Fruit fly (Drosophila melanogaster) whole organism, embryonic: ENCODE data around the gene CG5381.

Source experiments
- Ada2b ChIP-seq: fragments of 200-800 bp; sonication (Bioruptor generic); IDR thresholded peaks from 2 replicates; pipeline ENCODE4 v1.3.6; 2022; ENCODE audit warnings: missing biosample characterization, missing genetic modification characterization
- Awh ChIP-seq: fragments of 200-800 bp; sonication (Bioruptor generic); IDR thresholded peaks from 2 replicates; pipeline ENCODE4, ENCODE4 v1.3.6; 2022; ENCODE audit warnings: missing biosample characterization, missing genetic modification characterization
- CG10431 ChIP-seq: fragments of 200-800 bp; sonication (Bioruptor generic); optimal IDR thresholded peaks from 3 replicates; lab custom pipeline; 2018; ENCODE audit warnings: missing biosample characterization, mild to moderate bottlenecking, missing genetic modification characterization
- CG11560 ChIP-seq: fragments of 200-800 bp; sonication (Bioruptor generic); IDR thresholded peaks from 3 replicates; pipeline ENCODE4 v1.3.6; 2022; ENCODE audit warnings: missing biosample characterization, missing genetic modification characterization
- CG11695 ChIP-seq: fragments of 200-800 bp; sonication (Bioruptor generic); IDR thresholded peaks from 3 replicates; pipeline ENCODE4 v1.3.6; 2022; ENCODE audit warnings: missing biosample characterization, missing genetic modification characterization
- CG1233 ChIP-seq: fragments of 200-800 bp; sonication (Bioruptor generic); optimal IDR thresholded peaks from 4 replicates; lab custom pipeline; 2018; ENCODE audit warnings: missing biosample characterization, mild to moderate bottlenecking, missing genetic modification characterization
- CG1529 ChIP-seq: fragments of 200-800 bp; sonication (Bioruptor generic); optimal IDR thresholded peaks from 3 replicates; lab custom pipeline; 2018; ENCODE audit warnings: missing biosample characterization, missing genetic modification characterization
- CG15514 ChIP-seq: fragments of 200-800 bp; sonication (Bioruptor generic); optimal IDR thresholded peaks from 3 replicates; lab custom pipeline; 2017; ENCODE audit warnings: missing biosample characterization, missing genetic modification characterization, mild to moderate bottlenecking, moderate library complexity, missing genetic modification reagents
- CG18011 ChIP-seq: fragments of 200-800 bp; sonication (Bioruptor generic); optimal IDR thresholded peaks from 2 replicates; lab custom pipeline; 2017; ENCODE audit warnings: missing biosample characterization, missing genetic modification characterization, mild to moderate bottlenecking, moderate library complexity, missing genotype
- CG2199 ChIP-seq: fragments of 200-800 bp; sonication (Bioruptor generic); IDR thresholded peaks from 3 replicates; pipeline ENCODE4 v1.3.6; 2022; ENCODE audit warnings: missing biosample characterization, missing genetic modification characterization
- CG30403 ChIP-seq: fragments of 200-800 bp; sonication (Bioruptor generic); optimal IDR thresholded peaks from 3 replicates; lab custom pipeline; 2016; ENCODE audit warnings: missing biosample characterization, missing genetic modification characterization
- CG31224 ChIP-seq: fragments of 200-800 bp; sonication (Bioruptor generic); IDR thresholded peaks from 2 replicates; pipeline ENCODE4 v1.3.6; 2022; ENCODE audit warnings: missing biosample characterization, missing genetic modification characterization
- CG31441 ChIP-seq: fragments of 200-800 bp; sonication (Bioruptor generic); IDR thresholded peaks from 2 replicates; pipeline ENCODE4 v1.3.6; 2022; ENCODE audit warnings: missing biosample characterization, missing genetic modification characterization
- CG33213 ChIP-seq: fragments of 200-800 bp; sonication (Bioruptor generic); optimal IDR thresholded peaks from 3 replicates; lab custom pipeline; 2016; ENCODE audit warnings: missing biosample characterization, missing genetic modification characterization
- CG34224 ChIP-seq: fragments of 200-800 bp; sonication (Bioruptor generic); IDR thresholded peaks from 3 replicates; pipeline ENCODE4 v1.3.6; 2022; ENCODE audit warnings: missing biosample characterization, missing genetic modification characterization; ENCODE audit not compliant: partially characterized antibody
- CG34422 ChIP-seq: fragments of 200-800 bp; sonication (Bioruptor generic); IDR thresholded peaks from 3 replicates; pipeline ENCODE4 v1.3.6; 2022; ENCODE audit warnings: missing biosample characterization, missing genetic modification characterization
- CG3847 ChIP-seq: fragments of 200-800 bp; sonication (Bioruptor generic); IDR thresholded peaks from 2 replicates; pipeline ENCODE4 v1.3.6; 2022; ENCODE audit warnings: missing biosample characterization, missing genetic modification characterization
- CG43689 ChIP-seq: fragments of 200-800 bp; sonication (Bioruptor generic); IDR thresholded peaks from 2 replicates; pipeline ENCODE4 v1.3.6; 2022; ENCODE audit warnings: missing biosample characterization, missing genetic modification characterization
- CG6654 ChIP-seq: fragments of 200-800 bp; sonication (Bioruptor generic); optimal IDR thresholded peaks from 2 replicates; lab custom pipeline; 2017; ENCODE audit warnings: missing biosample characterization, mild to moderate bottlenecking, missing genetic modification characterization
- CG8765 ChIP-seq: fragments of 200-800 bp; sonication (Bioruptor generic); IDR thresholded peaks from 2 replicates; pipeline ENCODE4 v1.3.6; 2022; ENCODE audit warnings: missing biosample characterization, missing genetic modification characterization
- CG9876 ChIP-seq: fragments of 200-800 bp; sonication (Bioruptor generic); optimal IDR thresholded peaks from 2 replicates; lab custom pipeline; 2016; ENCODE audit warnings: missing biosample characterization, missing genetic modification characterization
- D ChIP-seq, 2 experiments: fragments of 200-800 bp in 1 of 2; fragments of >200 bp in 1 of 2; sonication (Bioruptor generic) in 1 of 2; optimal IDR thresholded peaks; 2 replicates in 1 of 2; 3 replicates in 1 of 2; lab custom pipeline; 2017; ENCODE audit warnings: mild to moderate bottlenecking in 1 of 2, missing biosample characterization in 1 of 2, missing genetic modification characterization in 1 of 2, missing genetic modification reagents in 1 of 2
- Dfd ChIP-seq, 2 experiments: fragments of >200 bp; optimal IDR thresholded peaks; 2 replicates each; lab custom pipeline; 2017; ENCODE audit warnings: missing biosample characterization in 2 of 2, missing genetic modification characterization in 2 of 2
- Doc2 ChIP-seq: fragments of 200-800 bp; sonication (Bioruptor generic); IDR thresholded peaks from 2 replicates; pipeline ENCODE4 v1.3.6; 2022; ENCODE audit warnings: missing biosample characterization, missing genetic modification characterization
- Eip74EF ChIP-seq, 2 experiments: fragments of 200-800 bp in 1 of 2; fragments of >200 bp in 1 of 2; sonication (Bioruptor generic) in 1 of 2; optimal IDR thresholded peaks; 2 replicates each; lab custom pipeline; 2017 to 2019; ENCODE audit warnings: missing biosample characterization in 2 of 2, missing genetic modification characterization in 2 of 2, mild to moderate bottlenecking in 1 of 2, moderate library complexity in 1 of 2
- H2.0 ChIP-seq: fragments of 200-800 bp; sonication (Bioruptor generic); IDR thresholded peaks from 2 replicates; pipeline ENCODE4 v1.3.6; 2022; ENCODE audit warnings: missing biosample characterization, missing genetic modification characterization
- HLH4C ChIP-seq: fragments of 200-800 bp; sonication (Bioruptor generic); IDR thresholded peaks from 3 replicates; pipeline ENCODE4 v1.3.6; 2022; ENCODE audit warnings: missing biosample characterization, missing genetic modification characterization; ENCODE audit not compliant: partially characterized antibody
- Lpt ChIP-seq: fragments of >200 bp; optimal IDR thresholded peaks from 2 replicates; lab custom pipeline; 2018; ENCODE audit warnings: missing biosample characterization, missing genetic modification characterization
- Mrtf ChIP-seq: fragments of 200-800 bp; sonication (Bioruptor generic); IDR thresholded peaks from 3 replicates; pipeline ENCODE4 v1.3.6; 2022; ENCODE audit warnings: missing biosample characterization, missing genetic modification characterization
- Myb ChIP-seq: fragments of 200-800 bp; sonication (Bioruptor generic); optimal IDR thresholded peaks from 2 replicates; lab custom pipeline; 2016; ENCODE audit warnings: missing biosample characterization, missing genetic modification characterization
- Rfx ChIP-seq: fragments of 200-800 bp; sonication (Bioruptor generic); IDR thresholded peaks from 2 replicates; pipeline ENCODE4 v1.3.6; 2022; ENCODE audit warnings: missing biosample characterization, missing genetic modification characterization
- ase ChIP-seq: fragments of 200-800 bp; sonication (Bioruptor generic); IDR thresholded peaks from 3 replicates; pipeline ENCODE4 v1.3.6; 2022; ENCODE audit warnings: missing biosample characterization, missing genetic modification characterization
- btn ChIP-seq: fragments of 200-800 bp; sonication (Bioruptor generic); optimal IDR thresholded peaks from 2 replicates; lab custom pipeline; 2016; ENCODE audit warnings: missing biosample characterization, missing genetic modification characterization
- crc ChIP-seq: fragments of 200-800 bp; sonication (Bioruptor generic); optimal IDR thresholded peaks from 2 replicates; lab custom pipeline; 2016; ENCODE audit warnings: missing biosample characterization, missing genetic modification characterization
- ems ChIP-seq: fragments of 200-800 bp; sonication (Bioruptor generic); optimal IDR thresholded peaks from 3 replicates; lab custom pipeline; 2016; ENCODE audit warnings: missing biosample characterization, missing genetic modification characterization
- gce ChIP-seq: fragments of 200-800 bp; sonication (Bioruptor generic); IDR thresholded peaks from 3 replicates; pipeline ENCODE4 v1.3.6; 2022; ENCODE audit warnings: missing biosample characterization, missing genetic modification characterization
- gem ChIP-seq: fragments of 200-800 bp; sonication (Bioruptor generic); optimal IDR thresholded peaks from 2 replicates; lab custom pipeline; 2019; ENCODE audit warnings: missing biosample characterization, mild to moderate bottlenecking, missing genetic modification characterization, moderate library complexity
- gfzf ChIP-seq: fragments of 200-800 bp; sonication (Bioruptor generic); optimal IDR thresholded peaks from 2 replicates; lab custom pipeline; 2016; ENCODE audit warnings: missing biosample characterization, mild to moderate bottlenecking, missing genetic modification characterization, moderate library complexity
- hbn ChIP-seq: fragments of 200-800 bp; sonication (Bioruptor generic); IDR thresholded peaks from 2 replicates; pipeline ENCODE4 v1.3.6; 2022; ENCODE audit warnings: missing biosample characterization, missing genetic modification characterization; ENCODE audit not compliant: partially characterized antibody
- lab ChIP-seq: fragments of 200-800 bp; sonication (Bioruptor generic); optimal IDR thresholded peaks from 3 replicates; lab custom pipeline; 2017; ENCODE audit warnings: missing biosample characterization, missing genetic modification characterization, mild to moderate bottlenecking, moderate library complexity, missing genetic modification reagents
- lmd ChIP-seq: fragments of 200-800 bp; sonication (Bioruptor generic); IDR thresholded peaks from 2 replicates; pipeline ENCODE4 v1.3.6; 2022; ENCODE audit warnings: missing biosample characterization, missing genetic modification characterization
- luna ChIP-seq: fragments of 200-800 bp; sonication (Bioruptor generic); optimal IDR thresholded peaks from 2 replicates; lab custom pipeline; 2016; ENCODE audit warnings: missing biosample characterization, missing genetic modification characterization
- mld ChIP-seq: fragments of 200-800 bp; sonication (Bioruptor generic); IDR thresholded peaks from 3 replicates; pipeline ENCODE4 v1.3.6; 2022; ENCODE audit warnings: missing biosample characterization, missing genetic modification characterization; ENCODE audit not compliant: partially characterized antibody
- nom ChIP-seq: fragments of 200-800 bp; sonication (Bioruptor generic); optimal IDR thresholded peaks from 2 replicates; lab custom pipeline; 2017; ENCODE audit warnings: missing biosample characterization, missing genetic modification characterization, mild to moderate bottlenecking, moderate library complexity, missing genetic modification reagents
- pnt ChIP-seq: fragments of 200-800 bp; sonication (Bioruptor generic); optimal IDR thresholded peaks from 3 replicates; lab custom pipeline; 2016; ENCODE audit warnings: missing biosample characterization, missing genetic modification characterization
- pzg ChIP-seq: fragments of 200-800 bp; sonication (Bioruptor generic); optimal IDR thresholded peaks from 3 replicates; lab custom pipeline; 2018; ENCODE audit warnings: missing biosample characterization, mild to moderate bottlenecking, missing genetic modification characterization, moderate library complexity
- sens ChIP-seq: fragments of 200-800 bp; sonication (Bioruptor generic); peaks from one replicate; lab custom pipeline; 2016; ENCODE audit warnings: missing biosample characterization, missing genetic modification characterization
- sima ChIP-seq: fragments of 200-800 bp; sonication (Bioruptor generic); optimal IDR thresholded peaks from 2 replicates; lab custom pipeline; 2016; ENCODE audit warnings: missing biosample characterization, missing genetic modification characterization
- toy ChIP-seq: fragments of 200-800 bp; sonication (Bioruptor generic); IDR thresholded peaks from 2 replicates; pipeline ENCODE4 v1.3.6; 2022; ENCODE audit warnings: missing biosample characterization, missing genetic modification characterization
- trem ChIP-seq: fragments of 200-800 bp; optimal IDR thresholded peaks from 3 replicates; lab custom pipeline; 2019; ENCODE audit warnings: missing biosample characterization, mild to moderate bottlenecking, missing genetic modification characterization, moderate library complexity
- twi ChIP-seq: fragments of 200-800 bp; optimal IDR thresholded peaks from 2 replicates; lab custom pipeline; 2019; ENCODE audit warnings: missing biosample characterization, mild to moderate bottlenecking, missing genetic modification characterization, moderate library complexity
- yki ChIP-seq: fragments of >200 bp; optimal IDR thresholded peaks from 3 replicates; lab custom pipeline; 2018

CG5381 gene

dm6 chr2L:10364229-10364628 lies 41.3 kb upstream of the CG5381 start, which contains the start of gene lft (continued):
- TF ChIP-seq HLH4C (GFP tag; lab: Robert Waterston, UW) (no peak), CG3847 (GFP tag; lab: Robert Waterston, UW) (no peak), gce (no peak), yki (lab: Kevin White, UChicago) (no peak), Awh (GFP tag; lab: Robert Waterston, UW) (no peak), trem (tag; lab: Kevin White, UChicago) (peak; percentile 42), Rfx (GFP tag; lab: Robert Waterston, UW) (no peak), D (optimal IDR thresholded peaks at IDR 0.05; lab: Kevin White, UChicago) (no peak), D (GFP tag; optimal IDR thresholded peaks at IDR 0.05; lab: Kevin White, UChicago) (no peak), twi (tag; lab: Kevin White, UChicago) (no peak), lmd (GFP tag; lab: Robert Waterston, UW) (no peak), pzg (GFP tag; lab: Kevin White, UChicago) (peak; percentile 24), Dfd (GFP tag; optimal IDR thresholded peaks at IDR 0.05; lab: Kevin White, UChicago) (no peak), CG31441 (no peak), sima (GFP tag; lab: Kevin White, UChicago) (no peak), CG9876 (no peak), nom (GFP tag; lab: Kevin White, UChicago) (peak; percentile 2), sens (GFP tag; lab: Kevin White, UChicago) (peak; percentile 30), CG15514 (GFP tag; lab: Kevin White, UChicago) (peak; percentile 5), H2.0 (GFP tag; lab: Robert Waterston, UW) (no peak), mld (no peak), Eip74EF (GFP tag; optimal IDR thresholded peaks at IDR 0.05; lab: Kevin White, UChicago) (no peak), crc (GFP tag; lab: Kevin White, UChicago) (no peak), CG11560 (tag; lab: Robert Waterston, UW) (no peak), hbn (GFP tag; lab: Robert Waterston, UW) (no peak), Myb (no peak), Lpt (GFP tag; lab: Kevin White, UChicago) (no peak), CG31224 (GFP tag; lab: Robert Waterston, UW) (no peak), ase (GFP tag; lab: Robert Waterston, UW) (no peak), CG6654 (GFP tag; lab: Kevin White, UChicago) (no peak), CG43689 (GFP tag; lab: Robert Waterston, UW) (no peak), CG1233 (no peak), CG11695 (GFP tag; lab: Robert Waterston, UW) (no peak), gfzf (GFP tag; lab: Kevin White, UChicago) (peak; percentile 48), Ada2b (GFP tag; lab: Robert Waterston, UW) (no peak), CG10431 (GFP tag; lab: Kevin White, UChicago) (no peak), CG34224 (GFP tag; lab: Robert Waterston, UW) (no peak), CG2199 (GFP tag; lab: Robert Waterston, UW) (0 out of 3 replicates have a peak, but pooled peaks have one; percentile 45), ems (GFP tag; lab: Kevin White, UChicago) (no peak), CG1529 (GFP tag; lab: Kevin White, UChicago) (no peak), CG34422 (GFP tag; lab: Robert Waterston, UW) (no peak), CG18011 (GFP tag; lab: Kevin White, UChicago) (peak; percentile 81), Mrtf (GFP tag; lab: Robert Waterston, UW) (no peak), Doc2 (GFP tag; lab: Robert Waterston, UW) (no peak), lab (GFP tag; lab: Kevin White, UChicago) (no peak), luna (no peak), toy (GFP tag; lab: Robert Waterston, UW) (no peak), btn (no peak), gem (tag; lab: Kevin White, UChicago) (no peak), pnt (GFP tag; lab: Kevin White, UChicago) (no peak), CG33213 (GFP tag; lab: Kevin White, UChicago) (no peak), CG30403 (GFP tag; lab: Kevin White, UChicago) (no peak), CG8765 (no peak)
